Worm (Caenorhabditis elegans) whole organism, late embryonic: ENCODE measurements around the gene T26C12.2.

ENCODE experiments used
- ama-1 ChIP-seq: fragments of 150-350 bp; optimal IDR thresholded peaks from 2 replicates; lab custom pipeline; 2014
- ceh-24 ChIP-seq: sonication (generic microtip); optimal IDR thresholded peaks from 2 replicates; lab custom pipeline; 2016; ENCODE audit warnings: mild to moderate bottlenecking, missing genetic modification characterization, missing compliant biosample characterization
- ceh-34 ChIP-seq: sonication (generic microtip); optimal IDR thresholded peaks from 2 replicates; lab custom pipeline; 2016; ENCODE audit warnings: mild to moderate bottlenecking, missing genetic modification characterization, missing compliant biosample characterization
- ceh-9 ChIP-seq: sonication (generic microtip); optimal IDR thresholded peaks from 2 replicates; lab custom pipeline; 2016; ENCODE audit warnings: mild to moderate bottlenecking, missing genetic modification characterization, inconsistent platforms, missing compliant biosample characterization
- elt-2 ChIP-seq: sonication (generic microtip); optimal IDR thresholded peaks from 2 replicates; lab custom pipeline; 2016; ENCODE audit warnings: missing genetic modification reagents, missing genetic modification characterization, missing compliant biosample characterization
- ets-4 ChIP-seq: sonication (generic microtip); optimal IDR thresholded peaks from 2 replicates; lab custom pipeline; 2016; ENCODE audit warnings: missing genetic modification characterization, missing compliant biosample characterization
- fkh-10 ChIP-seq: fragments of 150-350 bp; optimal IDR thresholded peaks from 2 replicates; lab custom pipeline; 2014; ENCODE audit warnings: missing biosample characterization, missing genetic modification reagents, missing genetic modification characterization
- fkh-6 ChIP-seq: sonication (generic microtip); optimal IDR thresholded peaks from 2 replicates; lab custom pipeline; 2016; ENCODE audit warnings: missing genetic modification characterization, missing compliant biosample characterization
- nhr-11 ChIP-seq: fragments of 150-350 bp; optimal IDR thresholded peaks from 2 replicates; lab custom pipeline; 2014; ENCODE audit warnings: missing biosample characterization, missing genetic modification characterization
- pha-4 ChIP-seq: fragments of 150-350 bp; optimal IDR thresholded peaks from 2 replicates; lab custom pipeline; 2018; ENCODE audit warnings: missing biosample characterization, missing genetic modification reagents, missing genetic modification characterization
- sox-2 ChIP-seq: fragments of 200-800 bp; sonication (Bioruptor generic); IDR thresholded peaks from 2 replicates; pipeline ENCODE4 v1.3.6; 2022; ENCODE audit warnings: missing genetic modification reagents, missing genetic modification characterization, missing compliant biosample characterization
- sox-4 ChIP-seq: sonication (generic microtip); optimal IDR thresholded peaks from 2 replicates; lab custom pipeline; 2017; ENCODE audit warnings: mild to moderate bottlenecking, missing genetic modification characterization, inconsistent platforms, missing compliant biosample characterization
- ttx-3 ChIP-seq: sonication (generic microtip); optimal IDR thresholded peaks from 2 replicates; lab custom pipeline; 2016; ENCODE audit warnings: missing genetic modification reagents, missing genetic modification characterization, missing compliant biosample characterization

DNA sequence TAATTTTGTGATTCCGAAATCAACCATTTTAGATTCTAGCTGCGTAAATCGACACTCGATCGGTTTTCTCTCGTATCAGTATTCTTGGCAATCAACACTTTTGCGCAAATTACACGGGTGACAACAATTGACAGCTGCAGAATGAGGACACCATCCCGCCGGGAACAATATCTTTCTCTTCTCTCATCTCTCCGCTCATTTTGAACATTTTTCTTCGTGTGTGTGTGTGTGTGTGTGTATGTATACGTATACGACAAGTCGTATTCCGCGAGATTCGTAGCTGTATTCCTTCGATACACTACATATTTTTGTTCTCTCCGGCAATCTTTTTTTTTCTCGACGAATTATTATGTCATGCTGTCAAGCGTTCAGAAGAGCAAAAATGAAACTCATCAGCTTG is 8.7 kb downstream of the T26C12.2 start:
- TF ChIP-seq ceh-9 (tag; lab: Kevin White, UChicago) (no peak), ttx-3 (no peak), sox-2 (no peak), ama-1 (lab: Kevin White, UChicago) (no peak), ceh-24 (no peak), ceh-34 (no peak), fkh-6 (no peak), fkh-10 (GFP tag; lab: Kevin White, UChicago) (no peak), ets-4 (tag; lab: Kevin White, UChicago) (no peak), nhr-11 (tag; lab: Kevin White, UChicago) (no peak), elt-2 (no peak), sox-4 (tag; lab: Kevin White, UChicago) (no peak), pha-4 (tag; lab: Kevin White, UChicago) (no peak)
